Worm (Caenorhabditis elegans): ENCODE results near the gene ucr-2.3.

The ucr-2.3 gene

DNA sequence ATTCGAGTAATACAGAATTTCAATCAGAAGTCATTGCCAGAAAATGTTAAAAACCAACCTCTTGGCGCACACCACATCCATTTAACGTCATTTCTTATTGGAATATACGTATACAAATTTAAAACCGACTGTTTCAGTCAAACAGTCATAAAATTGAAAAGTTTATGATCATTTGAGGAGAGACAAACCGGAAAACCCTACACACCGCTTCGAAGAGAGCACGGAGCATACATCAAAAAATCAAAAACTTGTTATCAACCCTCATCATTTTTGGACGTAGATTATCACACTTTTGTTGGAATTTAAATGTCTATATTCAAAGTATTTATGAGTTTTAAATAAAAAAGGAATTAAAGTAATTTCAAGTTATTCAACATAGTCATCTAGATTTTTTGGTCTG lies 11.4 kb downstream of the ucr-2.3 start, which contains the start of gene T24C4.10:
T24C4.10 (minus strand) TSS at position 230 of the 400 bp plus-strand sequence.
- TF ChIP-seq snpc-3.4 (tag; optimal IDR thresholded peaks at IDR 0.05) = peak; percentile 27
- peak; percentile 76 for TF ChIP-seq nhr-80 (tag; optimal IDR thresholded peaks at IDR 0.05)
- no peak for TF ChIP-seq nfyb-1 (GFP tag; IDR thresholded peaks at IDR 0.05)

DNA sequence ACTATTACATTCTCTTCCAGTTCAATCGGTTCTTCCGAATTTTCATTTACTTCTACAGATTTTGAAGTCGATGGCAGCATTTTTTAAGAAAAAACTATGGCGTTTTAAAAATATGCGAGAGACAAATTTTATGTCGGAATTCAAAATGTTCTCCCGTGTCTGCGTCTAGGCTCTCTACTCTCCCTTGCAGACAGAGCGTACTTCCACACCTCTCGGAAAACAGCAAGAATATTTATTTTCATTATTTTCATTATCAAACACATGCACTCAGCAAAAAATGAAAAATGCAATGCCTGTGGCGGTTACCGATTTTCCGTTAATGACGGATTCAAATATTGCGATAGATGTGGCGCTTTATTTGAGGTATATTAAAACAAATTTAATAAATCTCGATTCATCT lies 15.9 kb downstream of the ucr-2.3 start, which contains the start of the genes ztf-18 and F23H11.2:
ztf-18 (minus strand) TSS at position 188 of the 400 bp plus-strand sequence.
F23H11.2 (plus strand) TSS at position 223 of the 400 bp plus-strand sequence.
- TF ChIP-seq ztf-26 (tag; optimal IDR thresholded peaks at IDR 0.05) (no peak), tbp1 (GFP tag; optimal IDR thresholded peaks at IDR 0.05) (no peak), lin-35 (GFP tag; optimal IDR thresholded peaks at IDR 0.05) (no peak), F22D6.2 (tag; optimal IDR thresholded peaks at IDR 0.05) (no peak), ceh-79 (tag; optimal IDR thresholded peaks at IDR 0.05) (no peak), ets-4 (GFP tag; optimal IDR thresholded peaks at IDR 0.05) (no peak), cebp-2 (GFP tag; IDR thresholded peaks at IDR 0.05) (no peak), lir-1 (GFP tag; conservative IDR thresholded peaks at IDR 0.05) (no peak)

DNA sequence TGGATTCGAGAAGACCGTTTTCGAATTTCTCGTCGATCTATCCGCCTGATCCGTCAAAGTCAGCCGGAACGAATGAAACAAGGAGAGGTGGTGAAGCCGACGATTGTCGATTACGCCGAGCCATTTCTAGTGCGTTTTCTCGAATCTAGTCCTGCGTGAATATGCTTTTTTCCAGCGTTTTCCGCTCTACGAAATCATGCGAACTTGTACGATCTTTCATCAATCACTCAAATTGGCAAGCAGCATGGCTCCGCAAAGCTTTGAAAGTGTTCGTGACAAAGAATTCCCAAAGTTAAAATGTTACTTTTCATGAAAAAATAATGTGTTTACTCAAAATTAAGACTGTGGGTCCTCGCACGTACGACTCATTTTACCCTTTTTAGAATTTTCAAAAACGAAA lies 17.2 kb downstream of the ucr-2.3 start:
- TF ChIP-seq dox-1 (GFP tag; IDR thresholded peaks at IDR 0.05) (no peak), lag-1 (GFP tag; IDR thresholded peaks at IDR 0.05) (0 out of 2 replicates have a peak, but pooled peaks have one; percentile 40), mel-28 (tag; optimal IDR thresholded peaks at IDR 0.05; ENCODE audit: borderline replicate concordance) (no peak)

DNA sequence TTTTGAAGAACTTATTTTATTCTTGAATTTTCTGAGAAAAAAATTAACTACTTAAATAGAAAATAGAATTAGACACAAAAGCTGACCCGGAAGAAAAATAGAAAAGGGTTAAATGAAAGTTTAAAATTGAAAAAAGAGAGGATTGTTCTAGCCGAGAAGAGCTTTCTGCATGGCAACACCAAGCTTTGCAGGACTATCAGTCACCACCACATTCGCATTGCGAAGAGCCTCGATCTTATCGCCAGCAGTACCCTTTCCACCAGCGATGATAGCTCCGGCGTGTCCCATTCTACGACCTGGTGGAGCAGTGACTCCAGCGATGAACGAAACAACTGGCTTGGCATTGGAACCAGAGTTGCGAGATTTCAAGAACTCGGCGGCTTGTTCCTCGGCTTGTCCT lies 20.5 kb downstream of the ucr-2.3 start:
- TF ChIP-seq nhr-90 (tag; optimal IDR thresholded peaks at IDR 0.05) = no peak
- 0 out of 2 replicates have a peak, but pooled peaks have one; percentile 36 for TF ChIP-seq mcd-1 (GFP tag; IDR thresholded peaks at IDR 0.05)
- peak; percentile 20 for TF ChIP-seq F10E7.11 (tag; optimal IDR thresholded peaks at IDR 0.05)
- TF ChIP-seq Y79H2A.3 (GFP tag; conservative IDR thresholded peaks at IDR 0.05) = 0 out of 2 replicates have a peak, but pooled peaks have one; percentile 49
- TF ChIP-seq ztf-28 (GFP tag; IDR thresholded peaks at IDR 0.05) = 0 out of 2 replicates have a peak, but pooled peaks have one; percentile 57
- TF ChIP-seq ZK185.1 (tag; optimal IDR thresholded peaks at IDR 0.05; ENCODE audit: poor library complexity, severe bottlenecking) = no peak
- TF ChIP-seq ceh-91 (GFP tag; IDR thresholded peaks at IDR 0.05) = 0 out of 2 replicates have a peak, but pooled peaks have one; percentile 9
- TF ChIP-seq dox-1 (GFP tag; IDR thresholded peaks at IDR 0.05) = 0 out of 2 replicates have a peak, but pooled peaks have one; percentile 27
- peak; percentile 57; the same call in 1 of the 2 replicates for TF ChIP-seq ekl-4 (GFP tag; IDR thresholded peaks at IDR 0.05)
- no peak for TF ChIP-seq sdz-38 (tag; optimal IDR thresholded peaks at IDR 0.05)
- TF ChIP-seq ceh-40 (GFP tag; IDR thresholded peaks at IDR 0.05) = no peak
- peak; percentile 44; the same call in 1 of the 2 replicates for TF ChIP-seq ceh-100 (GFP tag; IDR thresholded peaks at IDR 0.05)
- TF ChIP-seq snpc-1.1 (tag; optimal IDR thresholded peaks at IDR 0.05; ENCODE audit: insufficient read depth) = no peak
- no peak for TF ChIP-seq ztf-18 (tag; optimal IDR thresholded peaks at IDR 0.05)
- TF ChIP-seq him-1 (tag; optimal IDR thresholded peaks at IDR 0.05) = peak; percentile 39
- TF ChIP-seq Y53G8AR.9 (GFP tag; conservative IDR thresholded peaks at IDR 0.05) = 0 out of 2 replicates have a peak, but pooled peaks have one; percentile 62
- peak; percentile 30; the same call in 1 of the 2 replicates for TF ChIP-seq madf-6 (GFP tag; IDR thresholded peaks at IDR 0.05)
- no peak for TF ChIP-seq unc-62 (GFP tag; optimal IDR thresholded peaks at IDR 0.05)
- TF ChIP-seq lsy-27 (tag; optimal IDR thresholded peaks at IDR 0.05; ENCODE audit: borderline replicate concordance, insufficient read depth) = no peak
- no peak for TF ChIP-seq Y67H2A.10 (GFP tag; conservative IDR thresholded peaks at IDR 0.05)
- peak; percentile 46; the same call in 1 of the 2 replicates for TF ChIP-seq B0336.3 (GFP tag; IDR thresholded peaks at IDR 0.05)
- TF ChIP-seq hsf-1 (GFP tag; IDR thresholded peaks at IDR 0.05) = peak; percentile 45; the same call in 1 of the 2 replicates
